Fruit fly (Drosophila melanogaster) whole organism: ENCODE results near the gene CG4025.

Experiments
- psq ChIP-seq: fragments of >200 bp; optimal IDR thresholded peaks from 2 replicates; lab custom pipeline; 2017
- usp ChIP-seq: fragments of >200 bp; optimal IDR thresholded peaks from 2 replicates; lab custom pipeline; 2017; ENCODE audit warnings: missing biosample characterization, missing genetic modification characterization, mixed read lengths

- TF ChIP-seq psq (no peak), usp (GFP tag; lab: Kevin White, UChicago) (no peak)
Observed at dm6 chrX:2087501-2087900, 10.7 kb downstream of the CG4025 start.
